Fruit fly (Drosophila melanogaster) whole organism, embryonic: ENCODE data around the gene Ac76E.

Source experiments
- Ada2b ChIP-seq: fragments of 200-800 bp; sonication (Bioruptor generic); IDR thresholded peaks from 2 replicates; pipeline ENCODE4 v1.3.6; 2022; ENCODE audit warnings: missing biosample characterization, missing genetic modification characterization
- C15 ChIP-seq: fragments of 200-800 bp; sonication (Bioruptor generic); IDR thresholded peaks from 3 replicates; pipeline ENCODE4 v1.3.6; 2022; ENCODE audit warnings: missing biosample characterization, missing genetic modification characterization
- CG10209 ChIP-seq: fragments of 200-800 bp; sonication (Bioruptor generic); optimal IDR thresholded peaks from 3 replicates; lab custom pipeline; 2017; ENCODE audit warnings: missing biosample characterization, mild to moderate bottlenecking, missing genetic modification characterization, missing genetic modification reagents
- CG1024 ChIP-seq: fragments of 200-800 bp; sonication (Bioruptor generic); IDR thresholded peaks from 2 replicates; pipeline ENCODE4 v1.3.6; 2022; ENCODE audit warnings: missing biosample characterization, missing genetic modification characterization
- CG11247 ChIP-seq: fragments of 200-800 bp; sonication (Bioruptor generic); IDR thresholded peaks from 2 replicates; pipeline ENCODE4 v1.3.6; 2022; ENCODE audit warnings: missing biosample characterization, missing genetic modification characterization
- CG15514 ChIP-seq: fragments of 200-800 bp; sonication (Bioruptor generic); optimal IDR thresholded peaks from 3 replicates; lab custom pipeline; 2017; ENCODE audit warnings: missing biosample characterization, missing genetic modification characterization, mild to moderate bottlenecking, moderate library complexity, missing genetic modification reagents
- CG15601 ChIP-seq: fragments of 200-800 bp; sonication (Bioruptor generic); optimal IDR thresholded peaks from 3 replicates; lab custom pipeline; 2019; ENCODE audit warnings: missing biosample characterization, mild to moderate bottlenecking, missing genetic modification characterization, moderate library complexity
- CG2120 ChIP-seq: fragments of 200-800 bp; sonication (Bioruptor generic); optimal IDR thresholded peaks from 3 replicates; lab custom pipeline; 2016; ENCODE audit warnings: missing biosample characterization, missing genetic modification characterization
- CG34224 ChIP-seq: fragments of 200-800 bp; sonication (Bioruptor generic); IDR thresholded peaks from 3 replicates; pipeline ENCODE4 v1.3.6; 2022; ENCODE audit warnings: missing biosample characterization, missing genetic modification characterization; ENCODE audit not compliant: partially characterized antibody
- CG3847 ChIP-seq: fragments of 200-800 bp; sonication (Bioruptor generic); IDR thresholded peaks from 2 replicates; pipeline ENCODE4 v1.3.6; 2022; ENCODE audit warnings: missing biosample characterization, missing genetic modification characterization
- CG4328 ChIP-seq: fragments of 200-800 bp; sonication (Bioruptor generic); optimal IDR thresholded peaks from 3 replicates; lab custom pipeline; 2017; ENCODE audit warnings: missing biosample characterization, missing genetic modification reagents, missing genetic modification characterization
- CG4617 ChIP-seq: fragments of 200-800 bp; sonication (Bioruptor generic); optimal IDR thresholded peaks from 3 replicates; lab custom pipeline; 2016; ENCODE audit warnings: missing biosample characterization, missing genetic modification characterization, borderline replicate concordance
- CG4707 ChIP-seq: fragments of 200-800 bp; sonication (Bioruptor generic); optimal IDR thresholded peaks from 2 replicates; lab custom pipeline; 2018; ENCODE audit warnings: missing biosample characterization, mild to moderate bottlenecking, missing genetic modification characterization, moderate library complexity
- CG8290 ChIP-seq, 3 experiments: fragments of 200-800 bp; sonication (Bioruptor generic); optimal IDR thresholded peaks; 2 replicates each; lab custom pipeline; 2016 to 2019; ENCODE audit warnings: missing biosample characterization in 3 of 3, missing genetic modification characterization in 3 of 3, mild to moderate bottlenecking in 2 of 3, moderate library complexity in 1 of 3
- CG8478 ChIP-seq: fragments of >200 bp; optimal IDR thresholded peaks from 2 replicates; lab custom pipeline; 2018
- D19A ChIP-seq: fragments of 200-800 bp; optimal IDR thresholded peaks from 3 replicates; lab custom pipeline; 2019; ENCODE audit warnings: missing biosample characterization, mild to moderate bottlenecking, missing genetic modification characterization, moderate library complexity
- D19B ChIP-seq: fragments of 200-800 bp; sonication (Bioruptor generic); optimal IDR thresholded peaks from 2 replicates; lab custom pipeline; 2017; ENCODE audit warnings: missing biosample characterization, mild to moderate bottlenecking, missing genetic modification characterization
- Hr78 ChIP-seq, 2 experiments: fragments of 200-800 bp in 1 of 2; fragments of >200 bp in 1 of 2; sonication (Bioruptor generic) in 1 of 2; optimal IDR thresholded peaks; 2 replicates each; lab custom pipeline; 2017 to 2019; ENCODE audit warnings: missing biosample characterization in 2 of 2, missing genetic modification characterization in 2 of 2, mild to moderate bottlenecking in 1 of 2, moderate library complexity in 1 of 2
- MBD-R2 ChIP-seq: fragments of 200-800 bp; sonication (Bioruptor generic); IDR thresholded peaks from 2 replicates; pipeline ENCODE4 v1.3.6; 2022; ENCODE audit warnings: missing biosample characterization, missing genetic modification characterization
- Oaz ChIP-seq: fragments of 200-800 bp; sonication (Bioruptor generic); IDR thresholded peaks from 2 replicates; pipeline ENCODE4 v1.3.6; 2022; ENCODE audit warnings: missing biosample characterization, missing genetic modification characterization
- Rfx ChIP-seq: fragments of 200-800 bp; sonication (Bioruptor generic); IDR thresholded peaks from 2 replicates; pipeline ENCODE4 v1.3.6; 2022; ENCODE audit warnings: missing biosample characterization, missing genetic modification characterization
- Stat92E ChIP-seq, 3 experiments: fragments of >200 bp in 2 of 3; fragments of 200-800 bp in 1 of 3; sonication (Bioruptor generic) in 1 of 3; optimal IDR thresholded peaks; 2 replicates each; lab custom pipeline; 2017 to 2019; ENCODE audit warnings: missing biosample characterization in 3 of 3, missing genetic modification characterization in 3 of 3, mild to moderate bottlenecking in 1 of 3, moderate library complexity in 1 of 3
- Trl ChIP-seq, 3 experiments: fragments of >200 bp in 2 of 3; fragments of 200-800 bp in 1 of 3; sonication (Bioruptor generic) in 1 of 3; optimal IDR thresholded peaks; 2 replicates in 1 of 3; 3 replicates in 2 of 3; lab custom pipeline; 2016 to 2017; ENCODE audit warnings: missing biosample characterization in 1 of 3, missing genetic modification characterization in 1 of 3
- Vsx1 ChIP-seq: fragments of 200-800 bp; sonication (Bioruptor generic); optimal IDR thresholded peaks from 2 replicates; lab custom pipeline; 2017; ENCODE audit warnings: missing biosample characterization, mild to moderate bottlenecking, missing genetic modification characterization, missing genetic modification reagents
- ara ChIP-seq: fragments of 200-800 bp; sonication (Bioruptor generic); IDR thresholded peaks from 2 replicates; pipeline ENCODE4 v1.3.6; 2022; ENCODE audit warnings: missing biosample characterization, missing genetic modification characterization
- ase ChIP-seq: fragments of 200-800 bp; sonication (Bioruptor generic); IDR thresholded peaks from 3 replicates; pipeline ENCODE4 v1.3.6; 2022; ENCODE audit warnings: missing biosample characterization, missing genetic modification characterization
- crol ChIP-seq: fragments of 200-800 bp; sonication (Bioruptor generic); IDR thresholded peaks from 2 replicates; pipeline ENCODE4 v1.3.6; 2022; ENCODE audit warnings: missing biosample characterization, missing genetic modification characterization
- dmrt11E ChIP-seq: fragments of 200-800 bp; sonication (Bioruptor generic); optimal IDR thresholded peaks from 3 replicates; lab custom pipeline; 2018; ENCODE audit warnings: missing biosample characterization, mild to moderate bottlenecking, missing genetic modification characterization, moderate library complexity
- eve ChIP-seq, 2 experiments: fragments of >200 bp; optimal IDR thresholded peaks; 2 replicates each; lab custom pipeline; 2017; ENCODE audit warnings: missing biosample characterization in 2 of 2, missing genetic modification characterization in 2 of 2
- eyg ChIP-seq: fragments of 200-800 bp; sonication (Bioruptor generic); optimal IDR thresholded peaks from 3 replicates; lab custom pipeline; 2016; ENCODE audit warnings: missing biosample characterization, missing genetic modification characterization
- gsb ChIP-seq: fragments of 200-800 bp; sonication (Bioruptor generic); IDR thresholded peaks from 2 replicates; pipeline ENCODE4 v1.3.6; 2022; ENCODE audit warnings: missing biosample characterization, missing genetic modification characterization
- gsb-n ChIP-seq: fragments of 200-800 bp; sonication (Bioruptor generic); optimal IDR thresholded peaks from 3 replicates; lab custom pipeline; 2018; ENCODE audit warnings: missing biosample characterization, mild to moderate bottlenecking, missing genetic modification characterization
- ham ChIP-seq: fragments of 200-800 bp; sonication (Bioruptor generic); IDR thresholded peaks from 2 replicates; pipeline ENCODE4 v1.3.6; 2022; ENCODE audit warnings: missing biosample characterization, missing genetic modification characterization
- her ChIP-seq: fragments of 200-800 bp; sonication (Bioruptor generic); optimal IDR thresholded peaks from 2 replicates; lab custom pipeline; 2016; ENCODE audit warnings: missing biosample characterization, missing genetic modification characterization
- oc ChIP-seq: fragments of 200-800 bp; sonication (Bioruptor generic); optimal IDR thresholded peaks from 2 replicates; lab custom pipeline; 2018; ENCODE audit warnings: missing biosample characterization, mild to moderate bottlenecking, missing genetic modification characterization, moderate library complexity
- pho ChIP-seq: fragments of 200-800 bp; sonication (Bioruptor generic); optimal IDR thresholded peaks from 2 replicates; lab custom pipeline; 2016; ENCODE audit warnings: missing biosample characterization, missing genetic modification characterization
- pnt ChIP-seq: fragments of 200-800 bp; sonication (Bioruptor generic); optimal IDR thresholded peaks from 3 replicates; lab custom pipeline; 2016; ENCODE audit warnings: missing biosample characterization, missing genetic modification characterization
- psq ChIP-seq: fragments of 200-800 bp; sonication (Bioruptor generic); optimal IDR thresholded peaks from 2 replicates; lab custom pipeline; 2017; ENCODE audit warnings: missing biosample characterization, missing genetic modification characterization
- row ChIP-seq: fragments of 200-800 bp; sonication (Bioruptor generic); IDR thresholded peaks from 3 replicates; pipeline ENCODE4 v1.3.6; 2022; ENCODE audit warnings: missing biosample characterization, missing genetic modification characterization
- sens ChIP-seq: fragments of 200-800 bp; sonication (Bioruptor generic); peaks from one replicate; lab custom pipeline; 2016; ENCODE audit warnings: missing biosample characterization, missing genetic modification characterization
- sens-2 ChIP-seq: fragments of 200-800 bp; sonication (Bioruptor generic); IDR thresholded peaks from 2 replicates; pipeline ENCODE4 v1.3.6; 2022; ENCODE audit warnings: missing biosample characterization, missing genetic modification characterization
- sob ChIP-seq: fragments of 200-800 bp; sonication (Bioruptor generic); IDR thresholded peaks from 2 replicates; pipeline ENCODE4 v1.3.6; 2022; ENCODE audit warnings: missing biosample characterization, missing genetic modification characterization
- sug ChIP-seq: fragments of 200-800 bp; optimal IDR thresholded peaks from 2 replicates; lab custom pipeline; 2019; ENCODE audit warnings: missing biosample characterization, mild to moderate bottlenecking, missing genetic modification characterization, moderate library complexity
- tll ChIP-seq, 2 experiments: fragments of 200-800 bp in 1 of 2; fragments of >200 bp in 1 of 2; sonication (Bioruptor generic) in 1 of 2; optimal IDR thresholded peaks; 2 replicates each; lab custom pipeline; 2017 to 2019; ENCODE audit warnings: missing biosample characterization in 2 of 2, missing genetic modification characterization in 2 of 2, mild to moderate bottlenecking in 1 of 2, moderate library complexity in 1 of 2
- unpg ChIP-seq: fragments of 200-800 bp; sonication (Bioruptor generic); optimal IDR thresholded peaks from 3 replicates; lab custom pipeline; 2018; ENCODE audit warnings: missing biosample characterization, mild to moderate bottlenecking, missing genetic modification characterization, moderate library complexity
- z ChIP-seq: fragments of 200-800 bp; sonication (Bioruptor generic); IDR thresholded peaks from 3 replicates; pipeline ENCODE4 v1.3.6; 2022; ENCODE audit warnings: missing biosample characterization, missing genetic modification characterization
- zfh2 ChIP-seq: fragments of 200-800 bp; sonication (Bioruptor generic); optimal IDR thresholded peaks from 2 replicates; lab custom pipeline; 2016; ENCODE audit warnings: missing biosample characterization, missing genetic modification characterization

The Ac76E gene

DNA sequence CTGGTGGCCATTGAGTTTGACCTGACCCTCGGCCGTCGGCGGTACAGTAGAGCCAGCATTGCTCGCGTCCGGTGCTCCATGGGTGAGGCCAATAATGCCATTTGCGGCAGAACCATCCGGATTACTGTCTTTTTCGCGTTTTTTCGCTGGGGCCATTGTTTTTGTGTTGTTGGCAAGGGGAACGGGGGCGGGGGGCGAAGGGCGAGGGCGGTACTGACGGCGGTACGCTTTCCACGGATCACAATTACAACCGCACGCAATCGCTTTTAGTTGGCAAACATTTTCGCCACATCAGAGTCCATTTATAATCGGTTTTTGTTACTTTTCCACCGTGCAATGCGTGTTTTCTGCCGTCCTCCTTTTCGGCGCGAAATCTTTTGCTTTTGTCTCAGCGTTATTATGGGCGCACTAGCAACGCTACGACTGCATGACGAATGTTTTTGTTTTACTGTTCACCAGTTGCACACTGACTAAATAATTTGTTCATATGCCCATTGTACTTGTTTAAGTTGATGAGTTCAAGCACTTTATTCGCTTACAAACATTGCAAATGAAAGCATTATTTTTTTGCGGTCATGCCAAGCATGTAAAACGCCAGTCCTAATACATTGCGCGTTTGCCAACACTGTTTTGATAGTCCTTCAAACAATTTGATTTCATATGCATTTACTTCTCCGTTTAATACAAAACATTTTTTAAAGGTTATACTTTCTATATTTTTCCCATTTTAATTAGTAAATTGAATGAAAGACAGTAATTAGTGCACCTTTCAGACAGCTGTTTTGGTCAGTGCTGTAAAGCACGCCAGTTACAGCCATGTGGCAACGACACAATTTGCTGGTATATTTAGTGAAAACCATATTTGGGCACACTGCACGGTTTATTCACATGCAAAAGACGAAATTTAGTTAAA, 16.0 kb upstream of the Ac76E start, which contains the start of gene Pfdn6:
Pfdn6 (plus strand) TSS at position 839 of the 913 bp plus-strand sequence.
- TF ChIP-seq crol (GFP tag; lab: Robert Waterston, UW) (peak; percentile 98), Vsx1 (GFP tag; lab: Kevin White, UChicago) (no peak), Ada2b (GFP tag; lab: Robert Waterston, UW) (peak; percentile 74), ham (no peak), CG15514 (GFP tag; lab: Kevin White, UChicago) (peak; percentile 40), zfh2 (GFP tag; lab: Kevin White, UChicago) (peak; percentile 92), tll (GFP tag; optimal IDR thresholded peaks at IDR 0.05; lab: Kevin White, UChicago) (no peak), CG34224 (GFP tag; lab: Robert Waterston, UW) (peak; percentile 73), CG15601 (peak; percentile 53), C15 (GFP tag; lab: Robert Waterston, UW) (peak; percentile 37; the same call in 1 of the 3 replicates), sens-2 (peak; percentile 50; the same call in 1 of the 2 replicates), pho (GFP tag; lab: Kevin White, UChicago) (peak; percentile 93), D19A (tag; lab: Kevin White, UChicago) (no peak), CG1024 (peak; percentile 68; the same call in 1 of the 2 replicates), her (GFP tag; lab: Kevin White, UChicago) (peak; percentile 64), gsb (GFP tag; lab: Robert Waterston, UW) (peak; percentile 66), CG8478 (lab: Kevin White, UChicago) (no peak), psq (peak; percentile 9), CG10209 (peak; percentile 22), row (peak; percentile 86), z (GFP tag; lab: Robert Waterston, UW) (no peak), CG4617 (peak; percentile 76), Oaz (GFP tag; lab: Robert Waterston, UW) (peak; percentile 85; the same call in 1 of the 2 replicates), sob (GFP tag; lab: Robert Waterston, UW) (peak; percentile 90), CG11247 (GFP tag; lab: Robert Waterston, UW) (peak; percentile 43; the same call in 1 of the 2 replicates), eve (GFP tag; optimal IDR thresholded peaks at IDR 0.05; lab: Kevin White, UChicago) (no peak), CG4328 (GFP tag; lab: Kevin White, UChicago) (peak; percentile 34), dmrt11E (tag; lab: Kevin White, UChicago) (peak; percentile 82), CG2120 (GFP tag; lab: Kevin White, UChicago) (peak; percentile 90), D19B (GFP tag; lab: Kevin White, UChicago) (peak; percentile 40), Hr78 (GFP tag; optimal IDR thresholded peaks at IDR 0.05; lab: Kevin White, UChicago) (no peak), sens (GFP tag; lab: Kevin White, UChicago) (peak; percentile 84), Rfx (GFP tag; lab: Robert Waterston, UW) (peak; percentile 80), Stat92E (GFP tag; optimal IDR thresholded peaks at IDR 0.05; lab: Kevin White, UChicago) (no peak), unpg (GFP tag; lab: Kevin White, UChicago) (peak; percentile 71), ara (GFP tag; lab: Robert Waterston, UW) (0 out of 2 replicates have a peak, but pooled peaks have one; percentile 35), gsb-n (no peak), CG4707 (GFP tag; lab: Kevin White, UChicago) (no peak), eyg (GFP tag; lab: Kevin White, UChicago) (peak; percentile 52), ase (GFP tag; lab: Robert Waterston, UW) (peak; percentile 69), CG8290 (GFP tag; optimal IDR thresholded peaks at IDR 0.05; lab: Kevin White, UChicago) (peak; percentile 82), CG8290 (tag; optimal IDR thresholded peaks at IDR 0.05; lab: Kevin White, UChicago) (peak; percentile 68 to 77), Trl (optimal IDR thresholded peaks at IDR 0.05; lab: Kevin White, UChicago) (peak in 1 of 2 experiments; percentile 31), Trl (GFP tag; optimal IDR thresholded peaks at IDR 0.05; lab: Kevin White, UChicago) (peak; percentile 69), MBD-R2 (GFP tag; lab: Robert Waterston, UW) (peak; percentile 73), sug (tag; lab: Kevin White, UChicago) (peak; percentile 62), oc (no peak), pnt (GFP tag; lab: Kevin White, UChicago) (peak; percentile 44), CG3847 (GFP tag; lab: Robert Waterston, UW) (peak; percentile 87)
